Fruit fly (Drosophila melanogaster) whole organism, prepupa: ENCODE data around the gene AnxB9.
A peak's percentile ranks its signal among the peaks of the same experiment; 100 is the strongest.

Experiments
- CG10631 ChIP-seq: fragments of 200-800 bp; sonication (Bioruptor generic); optimal IDR thresholded peaks from 2 replicates; lab custom pipeline; 2016; ENCODE audit warnings: missing biosample characterization, missing genetic modification characterization
- CG10669 ChIP-seq: fragments of 200-800 bp; sonication (Bioruptor generic); optimal IDR thresholded peaks from 3 replicates; lab custom pipeline; 2018; ENCODE audit warnings: missing biosample characterization, mild to moderate bottlenecking, missing genetic modification characterization, moderate library complexity
- CG11294 ChIP-seq: fragments of 200-800 bp; sonication (Bioruptor generic); IDR thresholded peaks from 2 replicates; pipeline ENCODE4 v1.3.6; 2022; ENCODE audit warnings: missing biosample characterization, missing genetic modification characterization
- CG11762 ChIP-seq: fragments of 200-800 bp; sonication (Bioruptor generic); optimal IDR thresholded peaks from 3 replicates; lab custom pipeline; 2016; ENCODE audit warnings: missing biosample characterization, missing genetic modification characterization; ENCODE audit not compliant: insufficient read depth
- CG11902 ChIP-seq: fragments of 200-800 bp; sonication (Bioruptor generic); optimal IDR thresholded peaks from 3 replicates; lab custom pipeline; 2016; ENCODE audit warnings: missing biosample characterization, missing genetic modification characterization
- CG15336 ChIP-seq: fragments of 200-800 bp; sonication (Bioruptor generic); IDR thresholded peaks from 2 replicates; pipeline ENCODE4 v1.3.6; 2022; ENCODE audit warnings: missing biosample characterization, missing genetic modification characterization
- CG1621 ChIP-seq: fragments of 200-800 bp; sonication (Bioruptor generic); optimal IDR thresholded peaks from 3 replicates; lab custom pipeline; 2018; ENCODE audit warnings: missing biosample characterization, mild to moderate bottlenecking, missing genetic modification characterization
- CG16779 ChIP-seq: fragments of 200-800 bp; sonication (Bioruptor generic); optimal IDR thresholded peaks from 3 replicates; lab custom pipeline; 2017; ENCODE audit warnings: missing biosample characterization, mild to moderate bottlenecking, missing genetic modification characterization
- CG3032 ChIP-seq: fragments of 200-800 bp; optimal IDR thresholded peaks from 2 replicates; lab custom pipeline; 2019; ENCODE audit warnings: missing biosample characterization, mild to moderate bottlenecking, missing genetic modification characterization, moderate library complexity
- CG31627 ChIP-seq: fragments of 200-800 bp; sonication (Bioruptor generic); optimal IDR thresholded peaks from 3 replicates; lab custom pipeline; 2016; ENCODE audit warnings: missing biosample characterization, missing genetic modification characterization
- CG32006 ChIP-seq: fragments of 200-800 bp; sonication (Bioruptor generic); optimal IDR thresholded peaks from 3 replicates; lab custom pipeline; 2017; ENCODE audit warnings: missing biosample characterization, mild to moderate bottlenecking, missing genetic modification characterization
- CG34406 ChIP-seq: fragments of 200-800 bp; sonication (Bioruptor generic); optimal IDR thresholded peaks from 3 replicates; lab custom pipeline; 2016; ENCODE audit warnings: missing biosample characterization, missing genetic modification characterization
- CG3919 ChIP-seq: fragments of 200-800 bp; sonication (Bioruptor generic); optimal IDR thresholded peaks from 3 replicates; lab custom pipeline; 2016; ENCODE audit warnings: missing biosample characterization, missing genetic modification characterization
- CG4318 ChIP-seq: fragments of 200-800 bp; sonication (Bioruptor generic); optimal IDR thresholded peaks from 3 replicates; lab custom pipeline; 2017; ENCODE audit warnings: missing biosample characterization, mild to moderate bottlenecking, missing genetic modification characterization
- CG6163 ChIP-seq: fragments of 200-800 bp; sonication (Bioruptor generic); IDR thresholded peaks from 3 replicates; pipeline ENCODE4 v1.3.6; 2022; ENCODE audit warnings: missing biosample characterization, missing genetic modification characterization
- CG6792 ChIP-seq: fragments of 200-800 bp; sonication (Bioruptor generic); optimal IDR thresholded peaks from 3 replicates; lab custom pipeline; 2016; ENCODE audit warnings: missing biosample characterization, missing genetic modification characterization
- CG6808 ChIP-seq: fragments of 200-800 bp; sonication (Bioruptor generic); optimal IDR thresholded peaks from 3 replicates; lab custom pipeline; 2017; ENCODE audit warnings: missing biosample characterization, missing genetic modification characterization, mild to moderate bottlenecking, moderate library complexity, missing genetic modification reagents
- CG6854 ChIP-seq: fragments of 200-800 bp; sonication (Bioruptor generic); optimal IDR thresholded peaks from 2 replicates; lab custom pipeline; 2017; ENCODE audit warnings: missing biosample characterization, mild to moderate bottlenecking, missing genetic modification characterization
- CG7368 ChIP-seq: fragments of 200-800 bp; sonication (Bioruptor generic); optimal IDR thresholded peaks from 3 replicates; lab custom pipeline; 2016; ENCODE audit warnings: missing biosample characterization, missing genetic modification characterization
- CG8119 ChIP-seq: fragments of 200-800 bp; sonication (Bioruptor generic); IDR thresholded peaks from 3 replicates; pipeline ENCODE4 v1.3.6; 2022; ENCODE audit warnings: missing biosample characterization, missing genetic modification characterization
- CG8319 ChIP-seq: fragments of 200-800 bp; sonication (Bioruptor generic); optimal IDR thresholded peaks from 3 replicates; lab custom pipeline; 2016; ENCODE audit warnings: missing biosample characterization, missing genetic modification characterization
- CG8632 ChIP-seq: fragments of 200-800 bp; sonication (Bioruptor generic); optimal IDR thresholded peaks from 3 replicates; lab custom pipeline; 2016; ENCODE audit warnings: missing biosample characterization, missing genetic modification characterization
- CG9139 ChIP-seq: fragments of 200-800 bp; sonication (Bioruptor generic); optimal IDR thresholded peaks from 3 replicates; lab custom pipeline; 2017; ENCODE audit warnings: missing biosample characterization, mild to moderate bottlenecking, missing genetic modification characterization
- Eip75B ChIP-seq: fragments of 200-800 bp; sonication (Bioruptor generic); optimal IDR thresholded peaks from 3 replicates; lab custom pipeline; 2016; ENCODE audit warnings: missing biosample characterization, missing genetic modification characterization
- Eip78C ChIP-seq: fragments of 200-800 bp; sonication (Bioruptor generic); peaks from one replicate; lab custom pipeline; 2016; ENCODE audit warnings: missing biosample characterization, missing genetic modification characterization
- Eip93F ChIP-seq: fragments of 200-800 bp; sonication (Bioruptor generic); optimal IDR thresholded peaks from 2 replicates; lab custom pipeline; 2016; ENCODE audit warnings: missing biosample characterization, mild to moderate bottlenecking, missing genetic modification characterization
- Ets21C ChIP-seq: fragments of 200-800 bp; sonication (Bioruptor generic); optimal IDR thresholded peaks from 3 replicates; lab custom pipeline; 2016; ENCODE audit warnings: missing biosample characterization, missing genetic modification characterization
- Ets96B ChIP-seq: fragments of 200-800 bp; optimal IDR thresholded peaks from 2 replicates; lab custom pipeline; 2019; ENCODE audit warnings: missing biosample characterization, mild to moderate bottlenecking, missing genetic modification characterization, moderate library complexity
- Gug ChIP-seq: fragments of 200-800 bp; sonication (Bioruptor generic); IDR thresholded peaks from 2 replicates; pipeline ENCODE4 v1.3.6; 2022; ENCODE audit warnings: missing biosample characterization, missing genetic modification characterization
- Hr39 ChIP-seq: fragments of 200-800 bp; sonication (Bioruptor generic); optimal IDR thresholded peaks from 2 replicates; lab custom pipeline; 2016; ENCODE audit warnings: missing biosample characterization, missing genetic modification characterization
- Hr4 ChIP-seq: fragments of 200-800 bp; sonication (Bioruptor generic); optimal IDR thresholded peaks from 3 replicates; lab custom pipeline; 2016; ENCODE audit warnings: missing biosample characterization, missing genetic modification characterization
- Lpt ChIP-seq: fragments of 200-800 bp; sonication (Bioruptor generic); optimal IDR thresholded peaks from 3 replicates; lab custom pipeline; 2016; ENCODE audit warnings: missing biosample characterization, missing genetic modification characterization
- Met ChIP-seq: fragments of 200-800 bp; sonication (Bioruptor generic); optimal IDR thresholded peaks from 3 replicates; lab custom pipeline; 2016; ENCODE audit warnings: missing biosample characterization, missing genetic modification characterization
- OdsH ChIP-seq: fragments of 200-800 bp; sonication (Bioruptor generic); optimal IDR thresholded peaks from 3 replicates; lab custom pipeline; 2016; ENCODE audit warnings: missing biosample characterization, missing genetic modification characterization
- Sox15 ChIP-seq: fragments of 200-800 bp; sonication (Bioruptor generic); optimal IDR thresholded peaks from 3 replicates; lab custom pipeline; 2016; ENCODE audit warnings: missing biosample characterization, missing genetic modification characterization
- achi ChIP-seq: fragments of 200-800 bp; sonication (Bioruptor generic); optimal IDR thresholded peaks from 3 replicates; lab custom pipeline; 2016; ENCODE audit warnings: missing biosample characterization, missing genetic modification characterization
- acj6 ChIP-seq: fragments of 200-800 bp; sonication (Bioruptor generic); optimal IDR thresholded peaks from 3 replicates; lab custom pipeline; 2016; ENCODE audit warnings: missing biosample characterization, missing genetic modification characterization
- cyc ChIP-seq: fragments of 200-800 bp; sonication (Bioruptor generic); optimal IDR thresholded peaks from 3 replicates; lab custom pipeline; 2016; ENCODE audit warnings: missing biosample characterization, missing genetic modification characterization
- dac ChIP-seq: fragments of 200-800 bp; sonication (Bioruptor generic); optimal IDR thresholded peaks from 2 replicates; lab custom pipeline; 2017; ENCODE audit warnings: missing biosample characterization, mild to moderate bottlenecking, missing genetic modification characterization
- dsx ChIP-seq: fragments of 200-800 bp; optimal IDR thresholded peaks from 3 replicates; lab custom pipeline; 2019; ENCODE audit warnings: missing biosample characterization, mild to moderate bottlenecking, missing genetic modification characterization, moderate library complexity; ENCODE audit not compliant: poor library complexity, severe bottlenecking
- eg ChIP-seq: fragments of 200-800 bp; sonication (Bioruptor generic); IDR thresholded peaks from 3 replicates; pipeline ENCODE4 v1.3.6; 2022; ENCODE audit warnings: missing biosample characterization, missing genetic modification characterization
- esn ChIP-seq: fragments of 200-800 bp; sonication (Bioruptor generic); optimal IDR thresholded peaks from 2 replicates; lab custom pipeline; 2016; ENCODE audit warnings: missing biosample characterization, mild to moderate bottlenecking, missing genetic modification characterization, moderate library complexity
- fd85E ChIP-seq: fragments of 200-800 bp; sonication (Bioruptor generic); optimal IDR thresholded peaks from 3 replicates; lab custom pipeline; 2016; ENCODE audit warnings: missing biosample characterization, missing genetic modification characterization
- fkh ChIP-seq: fragments of 200-800 bp; sonication (Bioruptor generic); optimal IDR thresholded peaks from 3 replicates; lab custom pipeline; 2017; ENCODE audit warnings: missing biosample characterization, mild to moderate bottlenecking, missing genetic modification characterization, moderate library complexity
- lz ChIP-seq: fragments of 200-800 bp; sonication (Bioruptor generic); optimal IDR thresholded peaks from 3 replicates; lab custom pipeline; 2016; ENCODE audit warnings: missing biosample characterization, missing genetic modification characterization
- net ChIP-seq: fragments of 200-800 bp; sonication (Bioruptor generic); optimal IDR thresholded peaks from 3 replicates; lab custom pipeline; 2016; ENCODE audit warnings: missing biosample characterization, missing genetic modification characterization
- salr ChIP-seq, 2 experiments: fragments of 200-800 bp; sonication (Bioruptor generic); optimal IDR thresholded peaks; 3 replicates each; lab custom pipeline; 2016 to 2018; ENCODE audit warnings: missing biosample characterization in 2 of 2, missing genetic modification characterization in 2 of 2, mild to moderate bottlenecking in 1 of 2
- spab ChIP-seq: fragments of 200-800 bp; sonication (Bioruptor generic); optimal IDR thresholded peaks from 2 replicates; lab custom pipeline; 2017; ENCODE audit warnings: missing biosample characterization, mild to moderate bottlenecking, missing genetic modification characterization, missing genetic modification reagents
- ss ChIP-seq, 2 experiments: fragments of 200-800 bp; sonication (Bioruptor generic); optimal IDR thresholded peaks; 2 replicates in 1 of 2; 3 replicates in 1 of 2; lab custom pipeline; 2017 to 2018; ENCODE audit warnings: mild to moderate bottlenecking in 2 of 2, missing biosample characterization in 2 of 2, missing genetic modification characterization in 2 of 2, moderate library complexity in 1 of 2
- svp ChIP-seq: fragments of 200-800 bp; sonication (Bioruptor generic); peaks from one replicate; lab custom pipeline; 2016; ENCODE audit warnings: missing biosample characterization, missing genetic modification characterization
- topi ChIP-seq: fragments of 200-800 bp; sonication (Bioruptor generic); optimal IDR thresholded peaks from 3 replicates; lab custom pipeline; 2016; ENCODE audit warnings: missing biosample characterization, missing genetic modification characterization
- vri ChIP-seq: fragments of 200-800 bp; sonication (Bioruptor generic); optimal IDR thresholded peaks from 3 replicates; lab custom pipeline; 2016; ENCODE audit warnings: missing biosample characterization, mild to moderate bottlenecking, missing genetic modification characterization

AnxB9 gene

DNA sequence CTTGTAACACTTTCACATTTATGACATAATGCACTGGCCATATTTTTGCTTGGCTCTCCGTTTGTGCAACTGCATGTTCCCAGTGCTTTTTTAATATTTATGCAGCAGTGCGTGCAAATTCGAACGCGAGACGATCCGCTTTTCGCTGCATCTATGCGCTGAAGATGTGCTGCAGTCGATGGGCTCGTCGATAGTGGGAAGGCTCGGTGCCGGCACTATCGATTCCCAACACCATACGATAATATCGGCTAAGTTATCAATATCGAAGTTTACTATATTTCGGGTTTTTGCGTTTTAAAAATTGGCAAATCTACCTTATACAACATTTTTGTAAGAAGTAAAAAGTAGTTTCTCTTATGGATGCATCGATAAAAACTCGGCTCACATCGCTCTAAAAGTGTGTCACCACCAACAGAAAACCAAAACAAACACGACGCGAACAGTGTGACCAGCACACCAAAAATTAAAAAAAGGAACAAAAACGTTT lies 32.6 kb downstream of the AnxB9 start, which contains the start of gene RhoGAP93B:
Gene RhoGAP93B (minus strand): TSS at position 197 of the 487 bp plus-strand sequence.
- TF ChIP-seq CG3919 (GFP tag; lab: Kevin White, UChicago) (peak; percentile 74), salr (GFP tag; optimal IDR thresholded peaks at IDR 0.05; lab: Kevin White, UChicago) (peak; percentile 49 to 56), fkh (GFP tag; lab: Kevin White, UChicago) (peak; percentile 95), vri (GFP tag; lab: Kevin White, UChicago) (no peak), fd85E (GFP tag; lab: Kevin White, UChicago) (no peak), Hr39 (GFP tag; lab: Kevin White, UChicago) (peak; percentile 82), Eip75B (no peak), CG7368 (GFP tag; lab: Kevin White, UChicago) (peak; percentile 71), CG32006 (GFP tag; lab: Kevin White, UChicago) (peak; percentile 84), OdsH (peak; percentile 72), CG9139 (GFP tag; lab: Kevin White, UChicago) (no peak), Eip78C (GFP tag; lab: Kevin White, UChicago) (peak; percentile 88), CG8319 (GFP tag; lab: Kevin White, UChicago) (peak; percentile 53), topi (GFP tag; lab: Kevin White, UChicago) (peak; percentile 89), ss (GFP tag; optimal IDR thresholded peaks at IDR 0.05; lab: Kevin White, UChicago) (peak in 1 of 2 experiments; percentile 71), CG11762 (GFP tag; lab: Kevin White, UChicago) (no peak), Sox15 (GFP tag; lab: Kevin White, UChicago) (peak; percentile 30), CG3032 (peak; percentile 87), lz (GFP tag; lab: Kevin White, UChicago) (peak; percentile 84), Hr4 (GFP tag; lab: Kevin White, UChicago) (peak; percentile 90), svp (GFP tag; lab: Kevin White, UChicago) (peak; percentile 92), CG8632 (GFP tag; lab: Kevin White, UChicago) (peak; percentile 54), Gug (GFP tag; lab: Robert Waterston, UW) (peak; percentile 85), Eip93F (GFP tag; lab: Kevin White, UChicago) (no peak), CG34406 (no peak), CG10631 (GFP tag; lab: Kevin White, UChicago) (peak; percentile 86), CG6808 (GFP tag; lab: Kevin White, UChicago) (peak; percentile 78), acj6 (GFP tag; lab: Kevin White, UChicago) (peak; percentile 68), spab (GFP tag; lab: Kevin White, UChicago) (no peak), CG31627 (GFP tag; lab: Kevin White, UChicago) (peak; percentile 82), Lpt (GFP tag; lab: Kevin White, UChicago) (no peak), CG16779 (tag; lab: Kevin White, UChicago) (peak; percentile 58), CG11902 (GFP tag; lab: Kevin White, UChicago) (peak; percentile 66), CG10669 (peak; percentile 70), CG4318 (GFP tag; lab: Kevin White, UChicago) (no peak), Ets21C (GFP tag; lab: Kevin White, UChicago) (peak; percentile 69), eg (GFP tag; lab: Robert Waterston, UW) (peak; percentile 88), CG1621 (tag; lab: Kevin White, UChicago) (peak; percentile 55), net (GFP tag; lab: Kevin White, UChicago) (peak; percentile 37), CG8119 (peak; percentile 84), cyc (peak; percentile 77), CG15336 (GFP tag; lab: Robert Waterston, UW) (peak; percentile 73), CG11294 (GFP tag; lab: Robert Waterston, UW) (peak; percentile 58; the same call in 1 of the 2 replicates), CG6163 (GFP tag; lab: Robert Waterston, UW) (peak; percentile 93), CG6854 (GFP tag; lab: Kevin White, UChicago) (peak; percentile 34), dac (peak; percentile 62), achi (GFP tag; lab: Kevin White, UChicago) (no peak), Ets96B (tag; lab: Kevin White, UChicago) (peak; percentile 82), esn (GFP tag; lab: Kevin White, UChicago) (peak; percentile 90), Met (no peak), CG6792 (GFP tag; lab: Kevin White, UChicago) (peak; percentile 50), dsx (GFP tag; lab: Kevin White, UChicago) (peak; percentile 69)
